Fruit fly (Drosophila melanogaster): ENCODE data around the gene Nplp4.

- TF ChIP-seq CG8478 (optimal IDR thresholded peaks at IDR 0.05), result no peak
- TF ChIP-seq CTCF (optimal IDR thresholded peaks at IDR 0.05), result no peak
Observed at dm6 chr2L:2044826-2045225, 36.6 kb downstream of the Nplp4 start.

All from S2 (cell line).